Worm (Caenorhabditis elegans) whole organism, late embryonic: Measurements from ENCODE around the gene F10C2.5.

Experiments used
- C08G9.2 ChIP-seq: sonication (generic microtip); optimal IDR thresholded peaks from 2 replicates; lab custom pipeline; 2016; ENCODE audit warnings: mild to moderate bottlenecking, missing genetic modification characterization, moderate library complexity, missing compliant biosample characterization
- ahr-1 ChIP-seq: sonication (generic microtip); optimal IDR thresholded peaks from 2 replicates; lab custom pipeline; 2016; ENCODE audit warnings: missing genetic modification characterization, missing compliant biosample characterization
- ama-1 ChIP-seq: fragments of 150-350 bp; optimal IDR thresholded peaks from 2 replicates; lab custom pipeline; 2014
- ceh-18 ChIP-seq: sonication (generic microtip); optimal IDR thresholded peaks from 2 replicates; lab custom pipeline; 2016; ENCODE audit warnings: missing genetic modification characterization, missing compliant biosample characterization
- ceh-2 ChIP-seq: sonication (generic microtip); optimal IDR thresholded peaks from 2 replicates; lab custom pipeline; 2016; ENCODE audit warnings: missing genotype, missing genetic modification characterization, missing compliant biosample characterization
- ceh-24 ChIP-seq: sonication (generic microtip); optimal IDR thresholded peaks from 2 replicates; lab custom pipeline; 2016; ENCODE audit warnings: mild to moderate bottlenecking, missing genetic modification characterization, missing compliant biosample characterization
- ceh-30 ChIP-seq: fragments of 150-350 bp; optimal IDR thresholded peaks from 2 replicates; lab custom pipeline; 2014; ENCODE audit warnings: missing biosample characterization, missing genetic modification characterization
- ceh-45 ChIP-seq: fragments of 200-800 bp; sonication (Bioruptor generic); IDR thresholded peaks from 2 replicates; pipeline ENCODE4 v1.3.6; 2022; ENCODE audit warnings: missing genetic modification reagents, missing genetic modification characterization, missing compliant biosample characterization
- ceh-6 ChIP-seq: fragments of 200-800 bp; sonication (Bioruptor generic); optimal IDR thresholded peaks from 2 replicates; lab custom pipeline; 2018; ENCODE audit warnings: mild to moderate bottlenecking, missing genetic modification characterization, missing compliant biosample characterization
- ceh-9 ChIP-seq: sonication (generic microtip); optimal IDR thresholded peaks from 2 replicates; lab custom pipeline; 2016; ENCODE audit warnings: mild to moderate bottlenecking, missing genetic modification characterization, inconsistent platforms, missing compliant biosample characterization
- che-1 ChIP-seq: sonication (generic microtip); optimal IDR thresholded peaks from 2 replicates; lab custom pipeline; 2016; ENCODE audit warnings: mild to moderate bottlenecking, missing genetic modification characterization, missing compliant biosample characterization
- dmd-4 ChIP-seq: sonication (generic microtip); optimal IDR thresholded peaks from 2 replicates; lab custom pipeline; 2016; ENCODE audit warnings: borderline replicate concordance, missing genetic modification characterization, missing compliant biosample characterization
- elt-2 ChIP-seq: sonication (generic microtip); optimal IDR thresholded peaks from 2 replicates; lab custom pipeline; 2016; ENCODE audit warnings: missing genetic modification reagents, missing genetic modification characterization, missing compliant biosample characterization
- elt-4 ChIP-seq: sonication (generic microtip); optimal IDR thresholded peaks from 2 replicates; lab custom pipeline; 2016; ENCODE audit warnings: missing genetic modification characterization, missing compliant biosample characterization
- fax-1 ChIP-seq: sonication (generic microtip); optimal IDR thresholded peaks from 2 replicates; lab custom pipeline; 2016; ENCODE audit warnings: missing genotype, missing genetic modification characterization, missing compliant biosample characterization
- fkh-10 ChIP-seq: fragments of 150-350 bp; optimal IDR thresholded peaks from 2 replicates; lab custom pipeline; 2014; ENCODE audit warnings: missing biosample characterization, missing genetic modification reagents, missing genetic modification characterization
- fkh-6 ChIP-seq: sonication (generic microtip); optimal IDR thresholded peaks from 2 replicates; lab custom pipeline; 2016; ENCODE audit warnings: missing genetic modification characterization, missing compliant biosample characterization
- gmeb-2 ChIP-seq: sonication (generic microtip); optimal IDR thresholded peaks from 2 replicates; lab custom pipeline; 2016; ENCODE audit warnings: missing genetic modification characterization, inconsistent platforms, missing compliant biosample characterization
- hlh-6 ChIP-seq: sonication (generic microtip); optimal IDR thresholded peaks from 2 replicates; lab custom pipeline; 2016; ENCODE audit warnings: missing genotype, missing genetic modification characterization, missing compliant biosample characterization
- hlh-8 ChIP-seq: sonication (generic microtip); optimal IDR thresholded peaks from 2 replicates; lab custom pipeline; 2016; ENCODE audit warnings: missing genotype, missing genetic modification characterization, missing compliant biosample characterization
- lim-6 ChIP-seq: sonication (generic microtip); optimal IDR thresholded peaks from 2 replicates; lab custom pipeline; 2016; ENCODE audit warnings: missing genetic modification characterization, missing compliant biosample characterization
- lin-11 ChIP-seq: fragments of 200-800 bp; sonication (Bioruptor generic); optimal IDR thresholded peaks from 2 replicates; lab custom pipeline; 2018; ENCODE audit warnings: mild to moderate bottlenecking, missing genetic modification characterization, missing compliant biosample characterization
- nfya-1 ChIP-seq: sonication (generic microtip); optimal IDR thresholded peaks from 2 replicates; lab custom pipeline; 2017; ENCODE audit warnings: missing genetic modification characterization, mild to moderate bottlenecking, missing compliant biosample characterization, antibody characterized with exemption, moderate library complexity
- nhr-11 ChIP-seq: fragments of 150-350 bp; optimal IDR thresholded peaks from 2 replicates; lab custom pipeline; 2014; ENCODE audit warnings: missing biosample characterization, missing genetic modification characterization
- nhr-232 ChIP-seq: sonication (generic microtip); optimal IDR thresholded peaks from 2 replicates; lab custom pipeline; 2016; ENCODE audit warnings: missing genetic modification characterization, missing compliant biosample characterization
- npax-4 ChIP-seq: sonication (generic microtip); optimal IDR thresholded peaks from 2 replicates; lab custom pipeline; 2016; ENCODE audit warnings: missing genetic modification characterization, missing compliant biosample characterization
- odd-2 ChIP-seq: sonication (generic microtip); optimal IDR thresholded peaks from 2 replicates; lab custom pipeline; 2017; ENCODE audit warnings: antibody characterized with exemption, mild to moderate bottlenecking, missing genetic modification characterization, missing compliant biosample characterization
- pag-3 ChIP-seq: sonication (generic microtip); optimal IDR thresholded peaks from 2 replicates; lab custom pipeline; 2016; ENCODE audit warnings: missing compliant biosample characterization, missing genetic modification characterization, borderline replicate concordance
- pax-1 ChIP-seq: fragments of 150-350 bp; optimal IDR thresholded peaks from 2 replicates; lab custom pipeline; 2014; ENCODE audit warnings: missing biosample characterization, missing genetic modification characterization
- pha-2 ChIP-seq: sonication (generic microtip); optimal IDR thresholded peaks from 2 replicates; lab custom pipeline; 2017; ENCODE audit warnings: mild to moderate bottlenecking, missing genetic modification characterization, missing compliant biosample characterization
- pha-4 ChIP-seq: fragments of 150-350 bp; optimal IDR thresholded peaks from 2 replicates; lab custom pipeline; 2018; ENCODE audit warnings: missing biosample characterization, missing genetic modification reagents, missing genetic modification characterization
- pqm-1 ChIP-seq: sonication (generic microtip); optimal IDR thresholded peaks from 2 replicates; lab custom pipeline; 2016; ENCODE audit warnings: missing genetic modification characterization, missing compliant biosample characterization
- pros-1 ChIP-seq: fragments of 150-350 bp; optimal IDR thresholded peaks from 2 replicates; lab custom pipeline; 2014; ENCODE audit warnings: missing biosample characterization, missing genetic modification reagents, missing genetic modification characterization
- ref-2 ChIP-seq: sonication (generic microtip); optimal IDR thresholded peaks from 2 replicates; lab custom pipeline; 2016; ENCODE audit warnings: missing genetic modification characterization, missing compliant biosample characterization
- sdc-2 ChIP-seq: sonication (generic microtip); optimal IDR thresholded peaks from 2 replicates; lab custom pipeline; 2016; ENCODE audit warnings: missing genotype, missing genetic modification characterization, missing compliant biosample characterization
- tbx-2 ChIP-seq: sonication (generic microtip); optimal IDR thresholded peaks from 2 replicates; lab custom pipeline; 2016; ENCODE audit warnings: missing genetic modification characterization, missing compliant biosample characterization
- ttx-3 ChIP-seq: sonication (generic microtip); optimal IDR thresholded peaks from 2 replicates; lab custom pipeline; 2016; ENCODE audit warnings: missing genetic modification reagents, missing genetic modification characterization, missing compliant biosample characterization
- unc-3 ChIP-seq, 2 experiments: fragments of 200-800 bp in 1 of 2; sonication (Bioruptor generic) in 1 of 2; sonication (generic microtip) in 1 of 2; conservative IDR thresholded peaks in 1 of 2; optimal IDR thresholded peaks in 1 of 2; 2 replicates each; pipeline versions ENCODE4 v1.3.6 to Lab custom; 2016 to 2022; ENCODE audit warnings: missing compliant biosample characterization in 2 of 2, missing genetic modification characterization in 2 of 2, missing genetic modification reagents in 1 of 2
- unc-42 ChIP-seq: sonication (generic microtip); optimal IDR thresholded peaks from 2 replicates; lab custom pipeline; 2016; ENCODE audit warnings: missing genotype, missing genetic modification characterization, missing compliant biosample characterization
- unc-86 ChIP-seq: sonication (generic microtip); optimal IDR thresholded peaks from 2 replicates; lab custom pipeline; 2016; ENCODE audit warnings: missing genetic modification characterization, missing compliant biosample characterization
- ztf-16 ChIP-seq: sonication (generic microtip); optimal IDR thresholded peaks from 2 replicates; lab custom pipeline; 2017; ENCODE audit warnings: missing genetic modification characterization, missing compliant biosample characterization

F10C2.5 gene

DNA sequence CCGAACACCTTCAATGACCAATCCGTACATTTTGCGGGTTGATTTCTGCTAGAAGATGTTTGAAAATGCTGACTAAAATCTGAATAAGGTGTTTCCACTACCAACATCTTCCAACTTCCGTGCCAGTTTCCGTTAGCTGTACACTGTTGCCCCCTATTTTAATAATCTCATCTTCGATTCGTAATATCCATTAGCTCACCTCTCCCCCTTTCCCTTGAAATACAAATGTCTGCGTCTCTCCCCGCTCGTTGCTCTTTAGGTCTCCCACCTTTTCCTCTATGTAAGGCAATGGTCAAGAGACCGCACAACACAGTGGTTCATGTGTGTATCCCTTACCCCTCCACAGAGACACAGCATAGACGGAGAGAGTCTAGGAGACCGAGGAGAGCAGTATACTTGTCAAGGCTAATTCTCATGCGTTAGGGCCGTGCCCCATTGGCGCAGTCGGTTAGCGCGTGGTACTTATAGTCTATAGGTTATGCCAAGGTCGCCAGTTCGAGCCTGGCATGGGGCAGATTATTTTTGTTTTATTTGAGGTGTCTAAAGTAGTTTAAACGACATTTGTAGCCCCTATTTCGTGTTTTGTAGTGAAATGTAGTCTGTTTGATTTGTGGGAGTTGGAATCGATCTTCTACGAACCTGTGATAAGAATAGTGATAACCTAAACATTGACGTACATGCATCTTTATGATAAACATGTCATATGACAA, 43.3 kb upstream of the F10C2.5 start, which contains the start of gene gcy-33 (continued):
- peak; percentile 97 for TF ChIP-seq hlh-6 (tag; lab: Kevin White, UChicago)
- TF ChIP-seq nfya-1 (tag; lab: Kevin White, UChicago), result peak; percentile 87
- TF ChIP-seq sdc-2 (tag; lab: Kevin White, UChicago), result peak; percentile 90
- peak; percentile 93 for TF ChIP-seq pqm-1 (tag; lab: Kevin White, UChicago)
- peak; percentile 94 for TF ChIP-seq ref-2 (tag; lab: Kevin White, UChicago)
- peak; percentile 95 for TF ChIP-seq unc-3 (GFP tag; conservative IDR thresholded peaks at IDR 0.05; lab: Robert Waterston, UW)
- peak; percentile 94 for TF ChIP-seq unc-3 (tag; optimal IDR thresholded peaks at IDR 0.05; lab: Kevin White, UChicago)
- peak; percentile 52 for TF ChIP-seq odd-2 (tag; lab: Kevin White, UChicago)
- peak; percentile 93 for TF ChIP-seq che-1 (tag; lab: Kevin White, UChicago)
- peak; percentile 97 for TF ChIP-seq elt-2
- TF ChIP-seq nhr-232 (tag; lab: Kevin White, UChicago), result peak; percentile 94
- TF ChIP-seq elt-4 (tag; lab: Kevin White, UChicago), result peak; percentile 90
- TF ChIP-seq ahr-1, result peak; percentile 85
- peak; percentile 68 for TF ChIP-seq lim-6 (tag; lab: Kevin White, UChicago)
- TF ChIP-seq gmeb-2, result peak; percentile 97
- TF ChIP-seq ama-1 (lab: Kevin White, UChicago), result no peak
- TF ChIP-seq pax-1 (tag; lab: Kevin White, UChicago), result no peak
- peak; percentile 89 for TF ChIP-seq ceh-45
- TF ChIP-seq ceh-30 (tag; lab: Kevin White, UChicago), result peak; percentile 27
- TF ChIP-seq lin-11 (tag; lab: Kevin White, UChicago), result peak; percentile 86
- TF ChIP-seq ttx-3 (tag; lab: Kevin White, UChicago), result peak; percentile 93
- peak; percentile 93 for TF ChIP-seq fkh-6
- peak; percentile 48 for TF ChIP-seq fkh-10 (GFP tag; lab: Kevin White, UChicago)
- TF ChIP-seq tbx-2, result peak; percentile 97
- peak; percentile 75 for TF ChIP-seq hlh-8
- peak; percentile 88 for TF ChIP-seq fax-1 (tag; lab: Kevin White, UChicago)
- TF ChIP-seq C08G9.2, result peak; percentile 85
- TF ChIP-seq ceh-18 (tag; lab: Kevin White, UChicago), result peak; percentile 93
- peak; percentile 95 for TF ChIP-seq ztf-16 (tag; lab: Kevin White, UChicago)
- TF ChIP-seq dmd-4, result peak; percentile 86
- peak; percentile 88 for TF ChIP-seq unc-42 (tag; lab: Kevin White, UChicago)
- TF ChIP-seq pros-1 (tag; lab: Kevin White, UChicago), result peak; percentile 39
- TF ChIP-seq nhr-11 (tag; lab: Kevin White, UChicago), result no peak
- peak; percentile 84 for TF ChIP-seq ceh-24
- peak; percentile 92 for TF ChIP-seq npax-4 (tag; lab: Kevin White, UChicago)
- peak; percentile 94 for TF ChIP-seq pha-2 (tag; lab: Kevin White, UChicago)
- TF ChIP-seq ceh-9 (tag; lab: Kevin White, UChicago), result peak; percentile 80
- no peak for TF ChIP-seq pha-4
- TF ChIP-seq pag-3 (tag; lab: Kevin White, UChicago), result peak; percentile 73
- peak; percentile 97 for TF ChIP-seq unc-86 (tag; lab: Kevin White, UChicago)
- peak; percentile 94 for TF ChIP-seq ceh-2
- TF ChIP-seq ceh-6 (GFP tag; lab: Kevin White, UChicago), result peak; percentile 95

DNA sequence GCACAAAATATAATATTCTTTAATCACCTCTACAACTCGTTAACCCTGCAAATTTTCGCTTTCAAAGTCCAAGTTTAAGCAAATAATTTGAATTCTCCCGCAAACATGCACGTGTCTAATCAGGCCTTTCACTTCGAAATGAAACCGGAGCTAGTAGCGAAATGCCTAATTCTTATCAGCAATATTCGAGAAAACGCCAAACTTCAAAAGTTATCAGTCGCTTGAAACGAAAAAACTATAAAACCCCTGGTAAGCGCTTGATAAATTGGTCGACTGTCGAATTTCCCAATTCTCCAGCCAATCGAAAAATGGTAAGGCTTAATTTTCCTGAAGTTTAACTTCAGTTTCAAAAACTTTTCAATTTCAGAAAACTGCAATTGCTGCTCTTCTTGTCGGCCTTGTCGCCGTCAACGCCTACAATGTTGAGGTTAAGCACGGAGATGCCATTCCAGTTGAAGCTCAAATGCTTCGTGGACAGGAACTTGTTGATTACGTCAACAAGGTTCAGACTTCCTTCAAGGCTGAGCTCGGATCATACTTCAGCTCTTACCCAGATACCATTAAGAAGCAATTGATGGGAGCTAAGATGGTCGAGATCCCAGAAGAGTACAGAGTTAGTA, 42.3 kb upstream of the F10C2.5 start, which contains the start of gene cpr-9:
Gene cpr-9 (plus strand): TSS at position 188 of the 620 bp plus-strand sequence.
- peak; percentile 51 for TF ChIP-seq elt-2
- TF ChIP-seq fkh-10 (GFP tag; lab: Kevin White, UChicago), result no peak
